Worm (Caenorhabditis elegans): ENCODE data around the gene moc-6.

DNA sequence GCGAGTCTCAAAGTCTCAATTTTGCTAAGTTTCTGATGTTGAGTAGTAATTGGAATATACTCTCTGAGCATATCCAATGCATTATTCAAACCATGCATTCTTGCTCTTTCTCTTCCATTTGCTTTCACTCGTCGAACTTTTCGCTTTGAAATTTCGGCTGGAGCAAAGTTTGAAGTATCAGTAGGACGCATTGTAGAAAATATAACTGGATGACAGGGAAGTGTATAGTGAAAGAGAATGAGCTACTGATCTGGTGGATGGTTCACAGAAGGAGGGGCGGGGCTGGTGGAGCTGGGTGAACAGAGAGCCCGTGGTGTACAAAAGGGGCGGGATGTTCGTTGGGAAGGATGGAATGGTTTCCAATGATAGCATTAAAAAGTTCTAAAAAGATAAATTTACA lies 46.1 kb downstream of the moc-6 start:
- TF ChIP-seq B0336.3 (GFP tag; IDR thresholded peaks at IDR 0.05): no peak
- no peak for TF ChIP-seq pha-4 (tag; optimal IDR thresholded peaks at IDR 0.05)
- no peak for TF ChIP-seq tbp1 (GFP tag; optimal IDR thresholded peaks at IDR 0.05)
- no peak for TF ChIP-seq ekl-4 (GFP tag; IDR thresholded peaks at IDR 0.05)
- no peak for TF ChIP-seq lin-26 (GFP tag; IDR thresholded peaks at IDR 0.05)
- TF ChIP-seq unc-130 (GFP tag; optimal IDR thresholded peaks at IDR 0.05): no peak
- no peak for TF ChIP-seq dpl-1 (GFP tag; optimal IDR thresholded peaks at IDR 0.05)
- no peak for TF ChIP-seq aptf-3 (GFP tag; IDR thresholded peaks at IDR 0.05)
- TF ChIP-seq bed-2 (GFP tag; IDR thresholded peaks at IDR 0.05): no peak
